Worm (Caenorhabditis elegans): Measurements from ENCODE around the gene C17C3.9.

- TF ChIP-seq nhr-28 (tag; optimal IDR thresholded peaks at IDR 0.05), result no peak
- no peak for TF ChIP-seq snpc-4 (tag; optimal IDR thresholded peaks at IDR 0.05)
- TF ChIP-seq ces-1 (GFP tag; optimal IDR thresholded peaks at IDR 0.05), result no peak
- TF ChIP-seq nhr-237 (tag; optimal IDR thresholded peaks at IDR 0.05), result no peak
- TF ChIP-seq elt-1 (tag; optimal IDR thresholded peaks at IDR 0.05; ENCODE audit: borderline replicate concordance, insufficient read depth), result no peak
- no peak for TF ChIP-seq lin-32 (GFP tag; optimal IDR thresholded peaks at IDR 0.05)
- TF ChIP-seq unc-62 (GFP tag; optimal IDR thresholded peaks at IDR 0.05), result no peak
- TF ChIP-seq ztf-11 (tag; optimal IDR thresholded peaks at IDR 0.05), result no peak
- TF ChIP-seq pha-4 (tag; optimal IDR thresholded peaks at IDR 0.05), result no peak
- TF ChIP-seq ceh-39 (tag; optimal IDR thresholded peaks at IDR 0.05), result no peak
- TF ChIP-seq mep-1 (tag; optimal IDR thresholded peaks at IDR 0.05), result no peak
These were observed 14.4 kb downstream of the C17C3.9 start, which contains the start of gene ZK177.9 for ce11 chrII:5517643-5518042.
